Fruit fly (Drosophila melanogaster): Measurements from ENCODE around the gene HDAC11.

HDAC11 gene

dm6 chr3R:24813637-24814301 is 42.3 kb downstream of the HDAC11 start, which contains the start of the genes lili and CG34150 (continued):
- no peak for TF ChIP-seq CG10321 (GFP tag; IDR thresholded peaks at IDR 0.05)
- TF ChIP-seq sc (optimal IDR thresholded peaks at IDR 0.05), result no peak
- TF ChIP-seq sc (GFP tag; optimal IDR thresholded peaks at IDR 0.05), result peak; percentile 36
- TF ChIP-seq tin (GFP tag; optimal IDR thresholded peaks at IDR 0.05), result peak; percentile 77
- no peak; the same call in 2 of the 3 replicates for TF ChIP-seq B-H1 (GFP tag; IDR thresholded peaks at IDR 0.05)
- TF ChIP-seq CG8765 (GFP tag; IDR thresholded peaks at IDR 0.05), result no peak
- peak; percentile 34 for TF ChIP-seq CG3163 (GFP tag; optimal IDR thresholded peaks at IDR 0.05)
- TF ChIP-seq sr (GFP tag; IDR thresholded peaks at IDR 0.05), result no peak
- TF ChIP-seq CG2889 (GFP tag; IDR thresholded peaks at IDR 0.05), result 0 out of 3 replicates have a peak, but pooled peaks have one; percentile 45
- TF ChIP-seq maf-S (GFP tag; optimal IDR thresholded peaks at IDR 0.05), result peak; percentile 62
- peak; percentile 74 for TF ChIP-seq CG7786 (GFP tag; optimal IDR thresholded peaks at IDR 0.05)
- TF ChIP-seq phol (tag; optimal IDR thresholded peaks at IDR 0.05), result peak; percentile 90
- TF ChIP-seq fu2 (GFP tag; optimal IDR thresholded peaks at IDR 0.05), result peak; percentile 47
- peak; percentile 58; the same call in 1 of the 3 replicates for TF ChIP-seq ken (GFP tag; IDR thresholded peaks at IDR 0.05)
- TF ChIP-seq CG10959 (GFP tag; IDR thresholded peaks at IDR 0.05), result no peak
- peak; percentile 80 for TF ChIP-seq mam (GFP tag; optimal IDR thresholded peaks at IDR 0.05)
- peak; percentile 40 for TF ChIP-seq cwo (GFP tag; optimal IDR thresholded peaks at IDR 0.05)
- TF ChIP-seq Doc3 (GFP tag; IDR thresholded peaks at IDR 0.05; ENCODE audit: partially characterized antibody), result peak; percentile 71
- no peak for TF ChIP-seq Hr39 (optimal IDR thresholded peaks at IDR 0.05)
- peak; percentile 46 for TF ChIP-seq CG1529 (GFP tag; optimal IDR thresholded peaks at IDR 0.05)
- no peak for TF ChIP-seq chinmo (GFP tag; IDR thresholded peaks at IDR 0.05; ENCODE audit: partially characterized antibody)
- peak; percentile 63; the same call in 1 of the 2 replicates for TF ChIP-seq Ada2b (GFP tag; IDR thresholded peaks at IDR 0.05)
- peak; percentile 79 for TF ChIP-seq CG15514 (GFP tag; optimal IDR thresholded peaks at IDR 0.05)
- TF ChIP-seq pnt (GFP tag; optimal IDR thresholded peaks at IDR 0.05), result peak; percentile 3
- 0 out of 2 replicates have a peak, but pooled peaks have one; percentile 26 for TF ChIP-seq wor (GFP tag; IDR thresholded peaks at IDR 0.05)
- no peak for TF ChIP-seq ATbp (GFP tag; optimal IDR thresholded peaks at IDR 0.05)
- peak; percentile 56 for TF ChIP-seq Mes4 (GFP tag; optimal IDR thresholded peaks at IDR 0.05)
- peak; percentile 75 for TF ChIP-seq Fer3 (tag; optimal IDR thresholded peaks at IDR 0.05)
- peak; percentile 75 for TF ChIP-seq HLH54F (GFP tag; optimal IDR thresholded peaks at IDR 0.05)
- TF ChIP-seq trem (tag; optimal IDR thresholded peaks at IDR 0.05), result peak; percentile 92
- no peak for TF ChIP-seq Doc2 (GFP tag; IDR thresholded peaks at IDR 0.05)
- peak; percentile 51 for TF ChIP-seq ewg (GFP tag; optimal IDR thresholded peaks at IDR 0.05)
- TF ChIP-seq CG12104 (GFP tag; optimal IDR thresholded peaks at IDR 0.05), result peak; percentile 52
- TF ChIP-seq CG8290 (GFP tag; optimal IDR thresholded peaks at IDR 0.05), result peak; percentile 90
- TF ChIP-seq CG8290 (tag; optimal IDR thresholded peaks at IDR 0.05), result peak; percentile 19 to 21
- TF ChIP-seq Blimp-1 (GFP tag; optimal IDR thresholded peaks at IDR 0.05), result peak; percentile 76
- no peak for TF ChIP-seq CG2199 (GFP tag; IDR thresholded peaks at IDR 0.05)
- TF ChIP-seq chm (GFP tag; IDR thresholded peaks at IDR 0.05), result peak; percentile 87
- peak; percentile 80 for TF ChIP-seq bbx (GFP tag; IDR thresholded peaks at IDR 0.05; ENCODE audit: partially characterized antibody)
- no peak for TF ChIP-seq her (GFP tag; optimal IDR thresholded peaks at IDR 0.05)
- TF ChIP-seq Trl (optimal IDR thresholded peaks at IDR 0.05), result no peak
- TF ChIP-seq Trl (GFP tag; optimal IDR thresholded peaks at IDR 0.05), result peak; percentile 80
- peak; percentile 62; the same call in 1 of the 2 replicates for TF ChIP-seq CG14441 (GFP tag; IDR thresholded peaks at IDR 0.05)
- TF ChIP-seq B-H2 (GFP tag; optimal IDR thresholded peaks at IDR 0.05), result peak; percentile 86
- peak; percentile 80 for TF ChIP-seq az2 (GFP tag; optimal IDR thresholded peaks at IDR 0.05)
- TF ChIP-seq Vsx1 (GFP tag; optimal IDR thresholded peaks at IDR 0.05), result no peak
- TF ChIP-seq CG10267 (tag; optimal IDR thresholded peaks at IDR 0.05), result peak; percentile 80
- peak; percentile 71 for TF ChIP-seq ssp (GFP tag; IDR thresholded peaks at IDR 0.05)
- peak; percentile 77 for TF ChIP-seq PHDP (tag; optimal IDR thresholded peaks at IDR 0.05)
- TF ChIP-seq scrt (GFP tag; optimal IDR thresholded peaks at IDR 0.05), result peak; percentile 70
- peak; percentile 78 for TF ChIP-seq CG31441 (GFP tag; IDR thresholded peaks at IDR 0.05)
